Worm (Caenorhabditis elegans): ENCODE results near the gene B0252.8.

DNA sequence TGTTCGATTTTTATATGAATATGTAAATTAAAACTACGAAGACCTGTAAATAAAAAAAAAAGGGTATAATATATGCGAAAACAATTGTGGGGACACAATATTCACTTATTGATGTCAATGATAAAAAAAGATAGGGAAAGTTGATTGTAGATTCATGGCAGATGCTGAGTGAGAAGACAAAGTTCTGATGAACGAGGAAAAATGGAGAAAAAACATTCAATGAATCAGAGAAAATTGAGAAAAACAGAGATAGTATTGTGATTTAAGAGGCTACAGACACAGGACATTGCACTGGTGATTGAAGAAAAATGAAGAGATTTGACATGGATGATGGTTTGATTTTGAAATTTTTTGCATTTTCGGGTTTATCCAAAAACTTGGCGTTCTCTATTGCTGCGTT, 7.3 kb upstream of the B0252.8 start:
- TF ChIP-seq bed-3 (GFP tag; optimal IDR thresholded peaks at IDR 0.05) = no peak
- TF ChIP-seq blmp-1 (tag; optimal IDR thresholded peaks at IDR 0.05) = no peak
